Worm (Caenorhabditis elegans): ENCODE data around the gene dec-7.
A peak's percentile ranks its signal among the peaks of the same experiment; 100 is the strongest.

The dec-7 gene

DNA sequence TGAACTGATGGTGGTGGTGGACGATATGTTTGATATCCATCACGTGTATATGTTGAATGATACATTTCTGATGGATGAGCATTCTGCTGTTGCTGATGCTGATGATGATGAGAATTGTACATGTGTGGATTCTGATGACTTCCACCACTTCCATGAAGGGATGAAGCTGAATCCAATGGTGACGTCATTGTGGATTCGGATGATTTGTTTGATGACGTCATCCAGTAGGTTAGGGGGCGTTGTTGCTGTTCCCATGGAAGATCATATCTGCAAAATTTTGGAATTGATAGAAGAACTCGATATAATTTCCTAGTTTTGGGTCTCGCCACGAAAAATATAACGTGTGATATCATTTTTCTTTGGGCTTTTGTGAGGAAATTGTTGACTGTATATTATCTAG is 31.2 kb downstream of the dec-7 start:
- TF ChIP-seq unc-3 (GFP tag; conservative IDR thresholded peaks at IDR 0.05) (no peak), unc-3 (tag; optimal IDR thresholded peaks at IDR 0.05) (no peak), elt-4 (tag; optimal IDR thresholded peaks at IDR 0.05) (no peak), sdc-2 (tag; optimal IDR thresholded peaks at IDR 0.05) (no peak), nhr-232 (tag; optimal IDR thresholded peaks at IDR 0.05) (no peak), nfya-1 (tag; optimal IDR thresholded peaks at IDR 0.05) (no peak), F13H6.1 (tag; optimal IDR thresholded peaks at IDR 0.05) (no peak), tbx-7 (tag; optimal IDR thresholded peaks at IDR 0.05) (no peak), tbx-2 (tag; optimal IDR thresholded peaks at IDR 0.05) (no peak), C08G9.2 (tag; optimal IDR thresholded peaks at IDR 0.05) (no peak), pag-3 (tag; optimal IDR thresholded peaks at IDR 0.05; ENCODE audit: borderline replicate concordance) (no peak), elt-2 (tag; optimal IDR thresholded peaks at IDR 0.05) (no peak), ceh-22 (tag; optimal IDR thresholded peaks at IDR 0.05) (no peak), pat-9 (tag; optimal IDR thresholded peaks at IDR 0.05) (no peak)

DNA sequence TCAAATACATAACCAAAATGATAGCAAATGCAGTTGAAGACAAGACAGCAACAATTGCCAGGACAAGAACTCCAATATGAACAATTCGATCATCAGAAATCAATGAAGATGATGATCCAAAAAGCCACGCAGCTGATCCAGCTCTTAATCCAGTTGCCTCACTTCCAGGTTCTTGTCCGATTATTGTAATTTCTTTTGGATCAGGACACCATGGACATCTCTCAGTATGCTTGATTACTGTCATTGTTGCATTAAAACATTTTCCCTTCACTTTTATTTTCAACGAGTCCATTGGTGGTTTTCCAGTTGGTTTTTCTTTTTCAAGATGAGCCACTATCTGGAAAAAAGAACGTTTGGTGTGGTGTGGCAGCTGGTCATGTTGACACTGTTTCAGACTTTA is 32.2 kb downstream of the dec-7 start:
- TF ChIP-seq ceh-19 (GFP tag; optimal IDR thresholded peaks at IDR 0.05), result no peak
- no peak for TF ChIP-seq fkh-6 (tag; optimal IDR thresholded peaks at IDR 0.05)
- no peak for TF ChIP-seq syd-9 (tag; optimal IDR thresholded peaks at IDR 0.05)
- TF ChIP-seq mec-3 (tag; optimal IDR thresholded peaks at IDR 0.05; ENCODE audit: borderline replicate concordance), result no peak

DNA sequence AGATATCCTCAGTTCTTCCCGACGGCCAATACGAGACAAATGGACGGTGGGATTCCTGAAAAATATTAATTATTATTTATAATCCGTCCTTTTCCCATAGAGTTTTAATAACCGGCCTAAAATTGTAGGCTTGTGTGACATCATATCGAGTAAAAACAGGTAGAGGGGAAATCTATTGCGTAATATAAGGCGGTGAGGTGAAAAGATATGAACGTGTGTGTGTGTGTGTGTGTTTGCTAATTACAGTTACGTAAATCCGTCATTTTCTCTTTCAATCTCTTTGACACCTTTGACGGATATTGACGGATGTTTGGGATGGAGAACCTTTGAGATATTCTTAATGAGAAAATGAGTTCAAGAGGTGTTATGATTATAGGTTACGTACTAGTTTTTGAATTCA is 33.2 kb downstream of the dec-7 start:
- peak; percentile 54 for TF ChIP-seq unc-55 (GFP tag; optimal IDR thresholded peaks at IDR 0.05)
- TF ChIP-seq eyg-1 (tag; optimal IDR thresholded peaks at IDR 0.05), result no peak

DNA sequence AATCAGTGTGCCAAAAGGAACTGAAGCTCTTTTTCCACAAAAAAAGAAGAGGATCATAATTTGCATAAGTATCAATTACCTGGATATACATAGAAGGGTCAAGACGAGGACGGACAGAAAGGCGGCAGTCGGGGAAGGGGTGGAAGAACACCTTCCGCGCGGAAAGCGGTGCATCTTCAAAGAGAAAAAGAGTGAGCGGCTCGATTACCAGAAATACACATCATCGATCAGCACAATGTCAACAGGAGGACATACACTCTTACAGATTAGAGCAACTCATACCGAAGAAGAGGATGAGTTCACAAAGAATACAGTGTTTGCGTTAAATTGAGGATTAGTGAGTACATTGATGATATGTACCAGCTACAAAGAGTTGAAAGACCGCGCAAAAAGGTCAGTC is 37.2 kb downstream of the dec-7 start:
- TF ChIP-seq gmeb-2 (tag; optimal IDR thresholded peaks at IDR 0.05) (no peak), ceh-14 (tag; optimal IDR thresholded peaks at IDR 0.05) (no peak), ceh-2 (tag; optimal IDR thresholded peaks at IDR 0.05) (no peak), ceh-34 (tag; optimal IDR thresholded peaks at IDR 0.05) (peak; percentile 40), F13H6.1 (tag; optimal IDR thresholded peaks at IDR 0.05) (no peak)

DNA sequence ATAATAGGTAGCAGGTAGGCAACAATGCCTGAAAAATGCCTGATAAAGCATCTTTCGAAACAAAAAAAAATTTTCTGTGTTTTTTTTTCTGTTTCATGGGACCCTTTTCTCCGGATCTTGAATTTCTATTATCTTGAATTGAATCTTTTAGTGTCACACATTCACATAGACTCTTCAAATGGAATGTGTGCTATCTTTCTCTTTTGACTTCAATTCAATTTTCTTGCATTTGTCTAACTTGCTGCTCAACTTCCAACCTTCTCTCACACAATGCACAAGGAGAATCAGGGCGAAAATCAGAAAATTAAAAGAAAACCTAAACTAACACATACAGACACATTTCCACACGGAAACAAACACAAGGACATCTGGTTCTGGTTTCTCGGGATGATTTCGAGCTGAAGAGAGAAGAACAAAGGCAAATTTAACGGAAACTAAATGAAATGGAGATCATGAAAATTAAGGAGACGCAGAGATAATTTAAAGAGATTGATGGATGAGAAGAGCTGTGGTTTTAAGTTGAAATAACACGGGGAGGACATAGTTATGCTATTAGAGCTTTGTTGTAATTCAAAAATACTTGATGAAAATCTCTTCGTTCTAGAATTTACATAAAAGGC is 40.1 kb downstream of the dec-7 start:
- TF ChIP-seq unc-42 (tag; optimal IDR thresholded peaks at IDR 0.05), result peak; percentile 36
- no peak for TF ChIP-seq ceh-48 (tag; optimal IDR thresholded peaks at IDR 0.05)
- TF ChIP-seq unc-55 (GFP tag; optimal IDR thresholded peaks at IDR 0.05), result no peak

DNA sequence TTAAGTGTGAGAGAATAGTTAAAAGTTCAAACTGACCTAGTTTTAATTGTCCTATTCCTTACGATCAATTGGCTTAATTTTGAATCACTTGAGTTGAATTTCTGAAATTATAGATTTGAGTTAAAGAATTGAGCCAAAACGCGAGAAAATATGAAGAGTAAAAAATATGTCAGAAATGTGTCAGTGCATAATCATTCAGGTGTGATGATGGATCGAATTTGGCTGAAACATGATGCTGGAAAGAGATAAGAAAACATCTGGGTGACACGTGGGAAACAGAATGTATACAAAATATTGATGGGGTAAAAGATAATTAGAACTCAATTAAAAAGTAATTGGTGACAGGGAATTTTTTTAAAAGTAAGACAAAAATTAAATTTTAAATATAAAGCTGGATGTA is 41.6 kb downstream of the dec-7 start, which contains the start of gene R10E12.2:
TSS of gene R10E12.2 (minus strand) at position 101 of the 400 bp plus-strand sequence.
- no peak for TF ChIP-seq nhr-11 (tag; optimal IDR thresholded peaks at IDR 0.05)
- TF ChIP-seq ztf-16 (tag; optimal IDR thresholded peaks at IDR 0.05), result no peak
- TF ChIP-seq zip-5 (tag; optimal IDR thresholded peaks at IDR 0.05), result no peak
- no peak for TF ChIP-seq eyg-1 (tag; optimal IDR thresholded peaks at IDR 0.05)
- no peak for TF ChIP-seq pag-3 (tag; optimal IDR thresholded peaks at IDR 0.05; ENCODE audit: borderline replicate concordance)
- TF ChIP-seq ceh-22 (tag; optimal IDR thresholded peaks at IDR 0.05), result no peak
- no peak for TF ChIP-seq Y22D7AL.16 (tag; optimal IDR thresholded peaks at IDR 0.05)
- TF ChIP-seq madf-2 (tag; optimal IDR thresholded peaks at IDR 0.05), result no peak
- TF ChIP-seq elt-2 (tag; optimal IDR thresholded peaks at IDR 0.05), result no peak
- TF ChIP-seq ceh-48 (tag; optimal IDR thresholded peaks at IDR 0.05), result no peak
- no peak for TF ChIP-seq elt-4 (tag; optimal IDR thresholded peaks at IDR 0.05)
- no peak for TF ChIP-seq unc-55 (GFP tag; optimal IDR thresholded peaks at IDR 0.05)
- TF ChIP-seq ets-4 (tag; optimal IDR thresholded peaks at IDR 0.05), result no peak
- TF ChIP-seq mec-3 (tag; optimal IDR thresholded peaks at IDR 0.05; ENCODE audit: borderline replicate concordance), result no peak
- TF ChIP-seq ttx-3 (tag; optimal IDR thresholded peaks at IDR 0.05), result no peak
- no peak for TF ChIP-seq ceh-45 (GFP tag; IDR thresholded peaks at IDR 0.05)
- TF ChIP-seq C08G9.2 (tag; optimal IDR thresholded peaks at IDR 0.05), result no peak
- no peak for TF ChIP-seq T23F11.4 (GFP tag; optimal IDR thresholded peaks at IDR 0.05)
- TF ChIP-seq gmeb-2 (tag; optimal IDR thresholded peaks at IDR 0.05), result no peak
- TF ChIP-seq sox-4 (tag; optimal IDR thresholded peaks at IDR 0.05), result no peak

Data from whole organism, late embryonic.